Comparison of ENCODE assay signal across 4 fruit fly cellular contexts in genomic region chr3R:16886431-16887154, dm6.
TF ChIP-seq lines count a peak whose summit lies in the region.

No protein-coding gene starts in this region.

- TF ChIP-seq CTCF in S2 (optimal IDR thresholded peaks at IDR 0.05; lab: Kevin White, UChicago): peak; percentile 27 to 31
- TF ChIP-seq CTCF in whole organism, embryonic (GFP tag; optimal IDR thresholded peaks at IDR 0.05; lab: Kevin White, UChicago): no peak

TF ChIP-seq in whole organism, embryonic, 481 proteins besides CTCF, POLR2A, EP300 and RAD21 (continues in another document):
- TF ChIP-seq prd (optimal IDR thresholded peaks at IDR 0.05; lab: Kevin White, UChicago) (no peak), prd (GFP tag; IDR thresholded peaks at IDR 0.05; lab: Robert Waterston, UW) (peak; percentile 20; the same call in 1 of the 3 replicates), ato (GFP tag; IDR thresholded peaks at IDR 0.05; lab: Robert Waterston, UW; ENCODE audit: partially characterized antibody) (peak; percentile 22; the same call in 1 of the 2 replicates), CG11093 (GFP tag; IDR thresholded peaks at IDR 0.05; lab: Robert Waterston, UW) (0 out of 3 replicates have a peak, but pooled peaks have one; percentile 8), pan (optimal IDR thresholded peaks at IDR 0.05; lab: Kevin White, UChicago) (no peak), pan (GFP tag; optimal IDR thresholded peaks at IDR 0.05 in 1 of 2, IDR thresholded peaks at IDR 0.05 in 1 of 2) (peak in 1 of 2 experiments; percentile 5), CG8478 (optimal IDR thresholded peaks at IDR 0.05; lab: Kevin White, UChicago) (peak; percentile 44), eve (GFP tag; optimal IDR thresholded peaks at IDR 0.05; lab: Kevin White, UChicago) (no peak), E2f1 (GFP tag; IDR thresholded peaks at IDR 0.05; lab: Robert Waterston, UW) (no peak), bsh (GFP tag; optimal IDR thresholded peaks at IDR 0.05; lab: Kevin White, UChicago) (peak in 1 of 2 experiments; percentile 38), CG6765 (GFP tag; optimal IDR thresholded peaks at IDR 0.05; lab: Kevin White, UChicago) (no peak), bab2 (GFP tag; optimal IDR thresholded peaks at IDR 0.05; lab: Kevin White, UChicago) (no peak), br (optimal IDR thresholded peaks at IDR 0.05; lab: Kevin White, UChicago) (no peak), CG7987 (GFP tag; optimal IDR thresholded peaks at IDR 0.05; lab: Kevin White, UChicago) (no peak), CG7839 (tag; optimal IDR thresholded peaks at IDR 0.05; lab: Kevin White, UChicago) (peak; percentile 43), CG10267 (tag; optimal IDR thresholded peaks at IDR 0.05; lab: Kevin White, UChicago) (peak; percentile 27), Myb (GFP tag; optimal IDR thresholded peaks at IDR 0.05; lab: Kevin White, UChicago) (no peak), Sox102F (GFP tag; optimal IDR thresholded peaks at IDR 0.05; lab: Kevin White, UChicago) (peak; percentile 44), CG15514 (GFP tag; optimal IDR thresholded peaks at IDR 0.05; lab: Kevin White, UChicago) (no peak), crol (GFP tag; IDR thresholded peaks at IDR 0.05; lab: Robert Waterston, UW) (peak; percentile 98), dpn (GFP tag; optimal IDR thresholded peaks at IDR 0.05; lab: Kevin White, UChicago) (no peak), Dek (tag; optimal IDR thresholded peaks at IDR 0.05; lab: Kevin White, UChicago) (no peak), Dbx (GFP tag; IDR thresholded peaks at IDR 0.05; lab: Robert Waterston, UW) (no peak), cg (GFP tag; optimal IDR thresholded peaks at IDR 0.05; lab: Kevin White, UChicago) (peak; percentile 86), CG1603 (tag; optimal IDR thresholded peaks at IDR 0.05; lab: Kevin White, UChicago) (no peak), z (GFP tag; IDR thresholded peaks at IDR 0.05; lab: Robert Waterston, UW) (peak; percentile 73), CG8924 (tag; optimal IDR thresholded peaks at IDR 0.05; lab: Kevin White, UChicago) (peak; percentile 23), Ptx1 (GFP tag; IDR thresholded peaks at IDR 0.05; lab: Robert Waterston, UW) (0 out of 2 replicates have a peak, but pooled peaks have one; percentile 12), CG9727 (GFP tag; optimal IDR thresholded peaks at IDR 0.05; lab: Kevin White, UChicago) (peak; percentile 31)

TF ChIP-seq in whole organism, prepupa, 60 proteins besides CTCF, POLR2A, EP300 and RAD21:
- TF ChIP-seq svp (GFP tag; lab: Kevin White, UChicago) (peak; percentile 16), CG1621 (tag; optimal IDR thresholded peaks at IDR 0.05; lab: Kevin White, UChicago) (no peak)

TF ChIP-seq in whole organism, pupa, 21 proteins besides CTCF, POLR2A, EP300 and RAD21:
- TF ChIP-seq CG13204 (GFP tag; optimal IDR thresholded peaks at IDR 0.05; lab: Kevin White, UChicago): no peak
- TF ChIP-seq CG8159 (tag; optimal IDR thresholded peaks at IDR 0.05; lab: Kevin White, UChicago): no peak
- peak; percentile 37; the same call in 1 of the 3 replicates for TF ChIP-seq fd96Ca (GFP tag; IDR thresholded peaks at IDR 0.05; lab: Robert Waterston, UW)
- no peak for TF ChIP-seq rn (GFP tag; IDR thresholded peaks at IDR 0.05; lab: Robert Waterston, UW)
- no peak for TF ChIP-seq CG32121 (GFP tag; IDR thresholded peaks at IDR 0.05; lab: Robert Waterston, UW)
- TF ChIP-seq Snoo (tag; optimal IDR thresholded peaks at IDR 0.05; lab: Kevin White, UChicago): no peak
